Worm (Caenorhabditis elegans): ENCODE measurements around the gene sqv-7.

DNA sequence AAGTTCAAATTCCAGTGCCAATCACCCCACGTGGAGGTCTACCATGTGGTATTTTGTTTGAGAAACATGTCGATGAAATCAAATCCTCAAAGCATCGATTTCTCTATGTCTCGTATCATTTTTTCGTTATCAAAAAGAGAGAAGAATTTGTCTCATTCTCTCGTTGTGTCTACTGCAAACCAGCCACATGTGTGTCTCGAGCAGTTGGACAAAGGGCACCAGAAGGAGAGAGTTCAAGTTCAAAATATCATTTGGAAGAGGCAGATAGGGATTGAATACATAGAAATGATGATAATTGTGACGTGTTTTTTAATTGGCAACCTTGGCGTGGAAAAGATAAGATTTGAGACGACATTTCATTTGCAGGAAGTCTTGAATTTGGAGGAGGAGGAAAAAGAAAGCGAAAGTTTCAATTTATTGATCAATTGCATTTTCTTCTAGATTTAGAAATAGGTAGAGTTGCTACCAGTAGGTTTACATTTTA is 46.8 kb upstream of the sqv-7 start:
- no peak for TF ChIP-seq him-1 (tag; optimal IDR thresholded peaks at IDR 0.05)
- no peak for TF ChIP-seq dao-5 (tag; optimal IDR thresholded peaks at IDR 0.05)
